Worm (Caenorhabditis elegans): ENCODE results near the gene ZK507.1.

The ZK507.1 gene

ce11 chrIII:9143911-9144310 lies 42.8 kb upstream of the ZK507.1 start, which contains the start of gene ZK512.11:
Gene ZK512.11 (plus strand): TSS chrIII:9144211.
- TF ChIP-seq fkh-8 (tag; optimal IDR thresholded peaks at IDR 0.05) (no peak), C34B4.2 (tag; optimal IDR thresholded peaks at IDR 0.05) (no peak), grh-1 (GFP tag; IDR thresholded peaks at IDR 0.05) (no peak), ceh-8 (GFP tag; optimal IDR thresholded peaks at IDR 0.05) (peak; percentile 9)

ce11 chrIII:9138601-9139000 lies 37.5 kb upstream of the ZK507.1 start, which contains the start of gene ZK512.7:
Gene ZK512.7 (minus strand): TSS chrIII:9138701.
- no peak for TF ChIP-seq lir-3 (tag; optimal IDR thresholded peaks at IDR 0.05; ENCODE audit: poor library complexity)
- no peak for TF ChIP-seq mab-9 (GFP tag; IDR thresholded peaks at IDR 0.05)
- no peak for TF ChIP-seq elt-2 (tag; optimal IDR thresholded peaks at IDR 0.05)
- no peak for TF ChIP-seq ceh-63 (GFP tag; optimal IDR thresholded peaks at IDR 0.05)
- TF ChIP-seq efl-3 (GFP tag; optimal IDR thresholded peaks at IDR 0.05) = no peak
- TF ChIP-seq tlp-1 (tag; optimal IDR thresholded peaks at IDR 0.05) = no peak
- no peak for TF ChIP-seq ceh-90 (tag; optimal IDR thresholded peaks at IDR 0.05)
- TF ChIP-seq C04F5.9 (tag; optimal IDR thresholded peaks at IDR 0.05) = no peak
- TF ChIP-seq ceh-8 (GFP tag; optimal IDR thresholded peaks at IDR 0.05) = no peak
- TF ChIP-seq C34B4.2 (tag; optimal IDR thresholded peaks at IDR 0.05) = no peak

- TF ChIP-seq lin-14 (GFP tag; optimal IDR thresholded peaks at IDR 0.05) = peak; percentile 28
- no peak for TF ChIP-seq ztf-11 (tag; optimal IDR thresholded peaks at IDR 0.05)
- no peak for TF ChIP-seq hlh-17 (GFP tag; optimal IDR thresholded peaks at IDR 0.05; ENCODE audit: borderline replicate concordance)
- no peak for TF ChIP-seq mab-9 (GFP tag; IDR thresholded peaks at IDR 0.05)
These were observed 35.5 kb upstream of the ZK507.1 start, which contains the start of gene eat-4 for ce11 chrIII:9136587-9136986. Gene eat-4 (plus strand): TSS chrIII:9136887.

ce11 chrIII:9130588-9130987 lies 29.5 kb upstream of the ZK507.1 start, which contains the start of gene ZK512.10:
Gene ZK512.10 (plus strand): TSS chrIII:9130888.
- TF ChIP-seq zag-1 (tag; optimal IDR thresholded peaks at IDR 0.05) = no peak
- no peak for TF ChIP-seq aha-1 (tag; optimal IDR thresholded peaks at IDR 0.05)
- no peak for TF ChIP-seq nhr-237 (tag; optimal IDR thresholded peaks at IDR 0.05)
- TF ChIP-seq lsy-2 (tag; optimal IDR thresholded peaks at IDR 0.05) = no peak
- TF ChIP-seq nhr-20 (tag; optimal IDR thresholded peaks at IDR 0.05) = no peak
- TF ChIP-seq skn-1 (tag; optimal IDR thresholded peaks at IDR 0.05) = no peak

- TF ChIP-seq egl-13 (tag; optimal IDR thresholded peaks at IDR 0.05) (no peak), unc-30 (tag; optimal IDR thresholded peaks at IDR 0.05) (no peak), zip-4 (GFP tag; optimal IDR thresholded peaks at IDR 0.05) (no peak), pag-3 (tag; optimal IDR thresholded peaks at IDR 0.05; ENCODE audit: borderline replicate concordance, insufficient read depth) (no peak), swsn-7 (tag; optimal IDR thresholded peaks at IDR 0.05) (no peak), unc-130 (tag; optimal IDR thresholded peaks at IDR 0.05) (peak; percentile 4), F16B12.6 (tag; optimal IDR thresholded peaks at IDR 0.05) (peak; percentile 82), ceh-90 (tag; optimal IDR thresholded peaks at IDR 0.05) (no peak), mef-2 (tag; optimal IDR thresholded peaks at IDR 0.05) (no peak), elt-3 (tag; optimal IDR thresholded peaks at IDR 0.05) (peak in 1 of 6 experiments; percentile 58), unc-86 (tag; optimal IDR thresholded peaks at IDR 0.05) (no peak), alr-1 (tag; optimal IDR thresholded peaks at IDR 0.05; ENCODE audit: borderline replicate concordance) (no peak), dpl-1 (GFP tag; optimal IDR thresholded peaks at IDR 0.05) (peak; percentile 32 to 51 (median 48)), lsy-2 (tag; optimal IDR thresholded peaks at IDR 0.05) (peak; percentile 52 to 56), ceh-63 (GFP tag; optimal IDR thresholded peaks at IDR 0.05) (no peak), sptf-1 (tag; optimal IDR thresholded peaks at IDR 0.05) (no peak), nhr-237 (tag; optimal IDR thresholded peaks at IDR 0.05) (no peak), dsc-1 (tag; optimal IDR thresholded peaks at IDR 0.05) (no peak), ceh-8 (GFP tag; optimal IDR thresholded peaks at IDR 0.05) (no peak), nhr-12 (tag; optimal IDR thresholded peaks at IDR 0.05) (no peak), ets-5 (GFP tag; IDR thresholded peaks at IDR 0.05) (no peak), jun-1 (tag; optimal IDR thresholded peaks at IDR 0.05) (no peak), Y116A8C.19 (tag; optimal IDR thresholded peaks at IDR 0.05; ENCODE audit: borderline replicate concordance) (no peak), tlp-1 (tag; optimal IDR thresholded peaks at IDR 0.05) (no peak), sox-4 (tag; optimal IDR thresholded peaks at IDR 0.05) (no peak), lin-39 (tag; optimal IDR thresholded peaks at IDR 0.05) (no peak), egl-27 (tag; optimal IDR thresholded peaks at IDR 0.05) (no peak), nhr-84 (tag; optimal IDR thresholded peaks at IDR 0.05) (no peak)
These were observed 24.7 kb upstream of the ZK507.1 start, which contains the start of gene sec-16A.1 for ce11 chrIII:9125789-9126304. Gene sec-16A.1 (plus strand): TSS chrIII:9125839.

Measured in whole organism, L1 larva.